Fruit fly (Drosophila melanogaster): ENCODE measurements around the gene cib.

Gene cib

DNA sequence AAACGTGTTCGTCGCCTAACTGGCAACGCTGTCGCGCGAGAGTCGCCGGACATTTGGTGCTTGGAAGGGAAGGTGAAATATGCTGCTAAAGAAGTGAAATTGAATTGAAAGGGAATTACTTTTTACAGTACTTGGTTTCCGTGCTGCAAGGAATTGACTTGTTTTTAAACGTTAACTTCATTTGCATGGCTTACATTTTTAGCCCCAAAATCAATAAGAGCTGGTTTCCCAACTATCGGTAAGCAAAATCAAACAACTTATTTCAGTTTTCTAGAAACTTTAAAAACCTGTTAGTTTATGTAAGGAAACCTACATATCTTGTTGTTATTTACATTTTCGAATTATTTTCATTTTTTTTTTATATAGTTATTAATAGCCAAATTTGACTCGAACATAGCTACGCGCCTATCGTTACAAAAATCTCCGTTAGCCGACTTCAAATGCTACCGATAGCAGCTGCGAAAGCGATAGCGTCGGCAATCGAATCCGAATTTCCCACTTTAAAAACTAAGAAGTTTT lies 7.8 kb downstream of the cib start, which contains the start of the genes dgt4 and Nsun2 (continued):
- TF ChIP-seq Spps (tag; optimal IDR thresholded peaks at IDR 0.05) (no peak), gcm2 (GFP tag; optimal IDR thresholded peaks at IDR 0.05) (no peak), CG9797 (GFP tag; optimal IDR thresholded peaks at IDR 0.05) (no peak), CG4328 (GFP tag; optimal IDR thresholded peaks at IDR 0.05) (no peak), bab2 (GFP tag; optimal IDR thresholded peaks at IDR 0.05) (peak; percentile 1), zen2 (GFP tag; IDR thresholded peaks at IDR 0.05; ENCODE audit: partially characterized antibody) (no peak; the same call in 2 of the 3 replicates), CG6813 (GFP tag; optimal IDR thresholded peaks at IDR 0.05) (no peak), CG3838 (GFP tag; optimal IDR thresholded peaks at IDR 0.05) (no peak), CG10959 (GFP tag; IDR thresholded peaks at IDR 0.05) (no peak), Atf3 (GFP tag; optimal IDR thresholded peaks at IDR 0.05) (no peak), CG1647 (GFP tag; optimal IDR thresholded peaks at IDR 0.05) (no peak), Opbp (GFP tag; IDR thresholded peaks at IDR 0.05; ENCODE audit: partially characterized antibody) (no peak), lola (GFP tag; optimal IDR thresholded peaks at IDR 0.05) (peak in 1 of 3 experiments; percentile 18), ewg (GFP tag; optimal IDR thresholded peaks at IDR 0.05) (no peak), CG15514 (GFP tag; optimal IDR thresholded peaks at IDR 0.05) (no peak), CG1233 (GFP tag; optimal IDR thresholded peaks at IDR 0.05) (no peak), CG6854 (GFP tag; optimal IDR thresholded peaks at IDR 0.05) (no peak), HmgD (GFP tag; optimal IDR thresholded peaks at IDR 0.05) (no peak), prd (optimal IDR thresholded peaks at IDR 0.05) (no peak), prd (GFP tag; IDR thresholded peaks at IDR 0.05) (peak; percentile 27; the same call in 1 of the 3 replicates), jigr1 (GFP tag; IDR thresholded peaks at IDR 0.05) (no peak), emc (GFP tag; optimal IDR thresholded peaks at IDR 0.05) (no peak), CG11695 (GFP tag; IDR thresholded peaks at IDR 0.05) (no peak), ems (GFP tag; optimal IDR thresholded peaks at IDR 0.05) (no peak), Meics (GFP tag; optimal IDR thresholded peaks at IDR 0.05) (no peak), Elba2 (GFP tag; optimal IDR thresholded peaks at IDR 0.05) (no peak), CG17912 (GFP tag; optimal IDR thresholded peaks at IDR 0.05) (no peak), CG9609 (GFP tag; optimal IDR thresholded peaks at IDR 0.05) (peak; percentile 17), CG42726 (GFP tag; IDR thresholded peaks at IDR 0.05; ENCODE audit: partially characterized antibody) (no peak), CG4707 (GFP tag; optimal IDR thresholded peaks at IDR 0.05) (no peak), fd64A (GFP tag; optimal IDR thresholded peaks at IDR 0.05) (no peak), Nf-YA (GFP tag; IDR thresholded peaks at IDR 0.05) (no peak), CG12769 (tag; optimal IDR thresholded peaks at IDR 0.05) (no peak), GATAe (GFP tag; conservative IDR thresholded peaks at IDR 0.05) (no peak), Hsf (GFP tag; optimal IDR thresholded peaks at IDR 0.05) (peak; percentile 18), NK7.1 (GFP tag; optimal IDR thresholded peaks at IDR 0.05) (no peak), slbo (GFP tag; IDR thresholded peaks at IDR 0.05) (peak; percentile 33; the same call in 1 of the 2 replicates), jumu (GFP tag; optimal IDR thresholded peaks at IDR 0.05) (peak; percentile 24), CG13296 (GFP tag; optimal IDR thresholded peaks at IDR 0.05) (no peak), br (optimal IDR thresholded peaks at IDR 0.05) (no peak), Asciz (GFP tag; optimal IDR thresholded peaks at IDR 0.05) (no peak), sug (tag; optimal IDR thresholded peaks at IDR 0.05) (no peak), CG10274 (GFP tag; optimal IDR thresholded peaks at IDR 0.05) (no peak), tll (GFP tag; optimal IDR thresholded peaks at IDR 0.05) (no peak), CG13123 (GFP tag; optimal IDR thresholded peaks at IDR 0.05) (no peak), nmo (GFP tag; optimal IDR thresholded peaks at IDR 0.05) (peak; percentile 21), Dbx (GFP tag; IDR thresholded peaks at IDR 0.05) (no peak), crc (GFP tag; optimal IDR thresholded peaks at IDR 0.05) (no peak), bsh (GFP tag; optimal IDR thresholded peaks at IDR 0.05) (no peak), CG18262 (tag; optimal IDR thresholded peaks at IDR 0.05) (peak; percentile 0), HmgZ (tag; optimal IDR thresholded peaks at IDR 0.05) (no peak)
